Worm (Caenorhabditis elegans): Measurements from ENCODE around the gene ZK550.2.
A peak's percentile ranks its signal among the peaks of the same experiment; 100 is the strongest.

ZK550.2 gene

ce11 chrIV:17278363-17278762 lies 33.0 kb downstream of the ZK550.2 start (continued):
- TF ChIP-seq jun-1 (tag; optimal IDR thresholded peaks at IDR 0.05) (peak; percentile 91), sdz-12 (GFP tag; optimal IDR thresholded peaks at IDR 0.05) (peak; percentile 96), F44E2.7 (GFP tag; IDR thresholded peaks at IDR 0.05) (0 out of 2 replicates have a peak, but pooled peaks have one; percentile 57), hlh-30 (tag; optimal IDR thresholded peaks at IDR 0.05; ENCODE audit: insufficient read depth) (peak; percentile 85), nhr-77 (tag; optimal IDR thresholded peaks at IDR 0.05) (peak; percentile 98), pha-4 (GFP tag; IDR thresholded peaks at IDR 0.05) (peak; percentile 93), pha-4 (tag; optimal IDR thresholded peaks at IDR 0.05) (peak; percentile 46), unc-39 (tag; optimal IDR thresholded peaks at IDR 0.05) (no peak), nhr-10 (tag; optimal IDR thresholded peaks at IDR 0.05) (peak; percentile 88), ces-1 (GFP tag; optimal IDR thresholded peaks at IDR 0.05) (peak; percentile 89), lin-15B (tag; optimal IDR thresholded peaks at IDR 0.05) (no peak), ZK546.5 (tag; optimal IDR thresholded peaks at IDR 0.05) (peak in 1 of 2 experiments; percentile 66), T26A8.4 (GFP tag; IDR thresholded peaks at IDR 0.05) (peak; percentile 91), ztf-7 (tag; optimal IDR thresholded peaks at IDR 0.05) (peak; percentile 63), dmd-9 (GFP tag; IDR thresholded peaks at IDR 0.05) (peak; percentile 92), F37D6.2 (tag; optimal IDR thresholded peaks at IDR 0.05) (peak; percentile 95), aha-1 (tag) (peak; percentile 99), vab-7 (GFP tag; IDR thresholded peaks at IDR 0.05) (peak; percentile 92), Y48G9A.11 (GFP tag; IDR thresholded peaks at IDR 0.05) (peak; percentile 86), zip-2 (tag; optimal IDR thresholded peaks at IDR 0.05) (peak; percentile 88), lin-13 (GFP tag; optimal IDR thresholded peaks at IDR 0.05) (peak; percentile 93), dmd-6 (GFP tag; IDR thresholded peaks at IDR 0.05) (peak; percentile 97), nhr-111 (GFP tag; optimal IDR thresholded peaks at IDR 0.05) (no peak), Y75B8A.6 (GFP tag; IDR thresholded peaks at IDR 0.05) (peak; percentile 89), mxl-3 (GFP tag; optimal IDR thresholded peaks at IDR 0.05) (peak; percentile 32), mep-1 (tag; optimal IDR thresholded peaks at IDR 0.05) (peak; percentile 99), set-16 (GFP tag; IDR thresholded peaks at IDR 0.05) (peak; percentile 65), snpc-1.2 (GFP tag; IDR thresholded peaks at IDR 0.05) (peak; percentile 89), duxl-1 (tag; optimal IDR thresholded peaks at IDR 0.05; ENCODE audit: poor library complexity) (peak; percentile 62), rbr-2 (tag; optimal IDR thresholded peaks at IDR 0.05) (peak; percentile 98), ceh-32 (tag; optimal IDR thresholded peaks at IDR 0.05; ENCODE audit: poor library complexity) (peak; percentile 32), aly-2 (tag; optimal IDR thresholded peaks at IDR 0.05) (no peak), zfp-3 (GFP tag; conservative IDR thresholded peaks at IDR 0.05) (peak; percentile 98), mes-2 (tag; optimal IDR thresholded peaks at IDR 0.05; ENCODE audit: poor library complexity, severe bottlenecking) (peak; percentile 89), gei-8 (GFP tag; optimal IDR thresholded peaks at IDR 0.05) (peak; percentile 91), ZK337.2 (GFP tag; IDR thresholded peaks at IDR 0.05) (0 out of 2 replicates have a peak, but pooled peaks have one; percentile 32), zag-1 (tag; optimal IDR thresholded peaks at IDR 0.05) (peak; percentile 79), arid-1 (GFP tag; conservative IDR thresholded peaks at IDR 0.05) (peak; percentile 75), ctbp-1 (GFP tag; IDR thresholded peaks at IDR 0.05) (peak; percentile 88), zip-11 (GFP tag; IDR thresholded peaks at IDR 0.05) (0 out of 2 replicates have a peak, but pooled peaks have one; percentile 24), F26F4.8 (GFP tag; conservative IDR thresholded peaks at IDR 0.05) (no peak), hlh-11 (tag; optimal IDR thresholded peaks at IDR 0.05) (peak; percentile 97), nhr-42 (GFP tag; IDR thresholded peaks at IDR 0.05) (peak; percentile 90), nhr-6 (tag; optimal IDR thresholded peaks at IDR 0.05) (peak; percentile 76), ama-1 (optimal IDR thresholded peaks at IDR 0.05) (no peak), F49E8.2 (tag; optimal IDR thresholded peaks at IDR 0.05; ENCODE audit: borderline replicate concordance) (peak; percentile 82), nhr-76 (tag; optimal IDR thresholded peaks at IDR 0.05) (peak; percentile 78), egl-27 (tag; optimal IDR thresholded peaks at IDR 0.05) (no peak), zfp-2 (tag; optimal IDR thresholded peaks at IDR 0.05) (peak; percentile 86), madf-5 (GFP tag; IDR thresholded peaks at IDR 0.05) (peak; percentile 12 to 82; a peak in 2 of 4 replicates), lim-7 (GFP tag; IDR thresholded peaks at IDR 0.05) (no peak), php-3 (GFP tag; IDR thresholded peaks at IDR 0.05) (peak; percentile 55)
